Fruit fly (Drosophila melanogaster) whole organism, wandering third instar larva: ENCODE results near the gene slf.

Experiments used
- Rel ChIP-seq, 2 experiments: fragments of 200-800 bp; sonication (Bioruptor generic) in 1 of 2; optimal IDR thresholded peaks; 2 replicates in 1 of 2; 3 replicates in 1 of 2; lab custom pipeline; 2016 to 2019; ENCODE audit warnings: mild to moderate bottlenecking in 2 of 2, missing biosample characterization in 2 of 2, missing genetic modification characterization in 2 of 2, moderate library complexity in 1 of 2
- brk ChIP-seq: fragments of 200-800 bp; sonication (Bioruptor generic); optimal IDR thresholded peaks from 2 replicates; lab custom pipeline; 2016; ENCODE audit warnings: missing biosample characterization, mild to moderate bottlenecking, missing genetic modification characterization
- pan ChIP-seq: fragments of >200 bp; optimal IDR thresholded peaks from 2 replicates; lab custom pipeline; 2017
- rgr ChIP-seq: fragments of 200-800 bp; sonication (Bioruptor generic); optimal IDR thresholded peaks from 3 replicates; lab custom pipeline; 2016; ENCODE audit warnings: missing biosample characterization, mild to moderate bottlenecking, missing genetic modification characterization
- usp ChIP-seq: fragments of >200 bp; optimal IDR thresholded peaks from 2 replicates; lab custom pipeline; 2017; ENCODE audit warnings: missing biosample characterization, missing genetic modification characterization

DNA sequence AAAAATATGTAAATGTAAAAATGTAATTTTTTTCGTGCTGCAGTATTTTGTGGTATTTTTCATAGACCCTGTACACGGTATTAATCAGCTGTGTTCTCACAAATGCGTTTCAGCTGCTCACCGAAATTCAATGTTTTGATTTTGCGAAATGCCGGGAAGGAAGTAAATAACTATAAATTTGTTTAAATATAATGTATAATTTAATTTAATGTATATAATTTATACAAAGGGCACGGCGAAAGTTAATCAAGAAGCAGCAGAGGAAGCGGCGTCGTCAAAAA, 7.3 kb downstream of the slf start, which contains the start of gene CG3294:
- TF ChIP-seq Rel (GFP tag; optimal IDR thresholded peaks at IDR 0.05; lab: Kevin White, UChicago), result no peak
- no peak for TF ChIP-seq Rel (tag; optimal IDR thresholded peaks at IDR 0.05; lab: Kevin White, UChicago)
- no peak for TF ChIP-seq rgr (GFP tag; lab: Kevin White, UChicago)
- TF ChIP-seq usp (GFP tag; lab: Kevin White, UChicago), result no peak
- TF ChIP-seq pan (lab: Kevin White, UChicago), result no peak
- no peak for TF ChIP-seq brk (GFP tag; lab: Kevin White, UChicago)
